Fruit fly (Drosophila melanogaster): ENCODE data around the gene CG43373.

DNA sequence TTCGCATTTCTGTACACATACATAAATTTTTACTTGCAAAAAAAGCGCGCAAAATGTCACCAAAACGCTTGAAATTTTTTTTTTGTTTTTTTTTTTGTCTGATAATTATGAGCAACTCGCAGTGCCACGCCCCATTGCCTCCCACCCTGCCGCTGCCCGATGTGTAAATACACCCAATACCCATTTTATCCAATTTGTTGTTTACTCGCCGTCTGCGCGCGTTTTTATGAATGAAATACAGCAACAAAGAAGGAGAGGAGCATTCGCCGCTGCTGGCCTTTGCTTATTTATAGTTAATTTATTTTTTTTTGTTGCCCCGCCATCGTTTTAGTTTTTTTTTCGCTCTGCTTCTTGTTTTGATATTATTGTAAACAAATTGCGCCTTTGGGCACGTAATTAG lies 65.4 kb downstream of the CG43373 start:
- TF ChIP-seq cad (GFP tag; optimal IDR thresholded peaks at IDR 0.05) (no peak), CG4328 (GFP tag; optimal IDR thresholded peaks at IDR 0.05) (no peak), HmgZ (tag; optimal IDR thresholded peaks at IDR 0.05) (no peak), shn (GFP tag; optimal IDR thresholded peaks at IDR 0.05) (no peak), Deaf1 (tag; optimal IDR thresholded peaks at IDR 0.05) (no peak), nau (GFP tag; optimal IDR thresholded peaks at IDR 0.05) (no peak), nerfin-1 (tag; optimal IDR thresholded peaks at IDR 0.05) (no peak), CG13296 (GFP tag; optimal IDR thresholded peaks at IDR 0.05) (no peak), lola (GFP tag; optimal IDR thresholded peaks at IDR 0.05) (no peak), crol (GFP tag; IDR thresholded peaks at IDR 0.05) (no peak), CG11085 (GFP tag; IDR thresholded peaks at IDR 0.05) (no peak), Hr51 (GFP tag; optimal IDR thresholded peaks at IDR 0.05) (no peak), lab (GFP tag; optimal IDR thresholded peaks at IDR 0.05) (no peak), Scr (GFP tag; IDR thresholded peaks at IDR 0.05; ENCODE audit: partially characterized antibody) (no peak)
